Worm (Caenorhabditis elegans) whole organism, L1 larva: ENCODE data around the gene ape-1.

Source experiments
- C04F5.9 ChIP-seq: sonication (generic microtip); optimal IDR thresholded peaks from 2 replicates; lab custom pipeline; 2016; ENCODE audit warnings: missing genetic modification characterization, missing compliant biosample characterization
- C16A3.4 ChIP-seq: fragments of 150-350 bp; optimal IDR thresholded peaks from 2 replicates; lab custom pipeline; 2014; ENCODE audit warnings: missing biosample characterization, missing genetic modification characterization
- Y116A8C.19 ChIP-seq: sonication (generic microtip); optimal IDR thresholded peaks from 2 replicates; lab custom pipeline; 2016; ENCODE audit warnings: missing compliant biosample characterization, missing genetic modification characterization, borderline replicate concordance
- aha-1 ChIP-seq: fragments of 150-350 bp; optimal IDR thresholded peaks from 2 replicates; lab custom pipeline; 2014; ENCODE audit warnings: missing biosample characterization, missing genetic modification characterization
- alr-1 ChIP-seq: fragments of 200-800 bp; sonication (Bioruptor generic); optimal IDR thresholded peaks from 2 replicates; lab custom pipeline; 2018; ENCODE audit warnings: borderline replicate concordance, mild to moderate bottlenecking, missing genetic modification characterization, missing compliant biosample characterization
- aly-2 ChIP-seq: fragments of 150-350 bp; optimal IDR thresholded peaks from 2 replicates; lab custom pipeline; 2014; ENCODE audit warnings: missing biosample characterization, missing genetic modification characterization
- ceh-88 ChIP-seq: fragments of 200-800 bp; sonication (Bioruptor generic); IDR thresholded peaks from 2 replicates; pipeline ENCODE4 v1.3.6; 2022; ENCODE audit warnings: missing genetic modification characterization, missing compliant biosample characterization
- ces-1 ChIP-seq: fragments of 150-350 bp; optimal IDR thresholded peaks from 2 replicates; lab custom pipeline; 2014; ENCODE audit warnings: missing biosample characterization, missing genetic modification reagents, missing genetic modification characterization
- dpl-1 ChIP-seq, 3 experiments: fragments of 150-350 bp in 2 of 3; sonication (generic microtip) in 1 of 3; optimal IDR thresholded peaks; 2 replicates each; lab custom pipeline; 2014 to 2017; ENCODE audit warnings: missing biosample characterization in 3 of 3, missing genetic modification characterization in 3 of 3, missing genetic modification reagents in 3 of 3
- dsc-1 ChIP-seq: sonication (generic microtip); optimal IDR thresholded peaks from 2 replicates; lab custom pipeline; 2016; ENCODE audit warnings: mild to moderate bottlenecking, missing genetic modification characterization, missing compliant biosample characterization
- efl-1 ChIP-seq, 4 experiments: fragments of 150-350 bp; optimal IDR thresholded peaks in 3 of 4; peaks in 1 of 4; 1 replicate in 1 of 4; 2 replicates in 3 of 4; lab custom pipeline; 2014; ENCODE audit warnings: missing biosample characterization in 2 of 4, missing genetic modification characterization in 2 of 4, missing genetic modification reagents in 2 of 4
- efl-3 ChIP-seq: fragments of 200-800 bp; sonication (Bioruptor generic); optimal IDR thresholded peaks from 2 replicates; lab custom pipeline; 2018; ENCODE audit warnings: mild to moderate bottlenecking, missing genetic modification characterization, missing compliant biosample characterization
- egl-13 ChIP-seq: sonication (generic microtip); optimal IDR thresholded peaks from 2 replicates; lab custom pipeline; 2016; ENCODE audit warnings: missing genotype, missing genetic modification reagents, missing genetic modification characterization, missing compliant biosample characterization
- elt-2 ChIP-seq: sonication (generic microtip); optimal IDR thresholded peaks from 2 replicates; lab custom pipeline; 2016; ENCODE audit warnings: missing genetic modification characterization, mild to moderate bottlenecking, inconsistent platforms, missing compliant biosample characterization, missing genetic modification reagents
- fkh-10 ChIP-seq: sonication (generic microtip); optimal IDR thresholded peaks from 2 replicates; lab custom pipeline; 2017; ENCODE audit warnings: missing biosample characterization, missing genetic modification reagents, missing genetic modification characterization
- fkh-8 ChIP-seq: sonication (generic microtip); optimal IDR thresholded peaks from 2 replicates; lab custom pipeline; 2016; ENCODE audit warnings: mild to moderate bottlenecking, missing genetic modification characterization, missing compliant biosample characterization
- grh-1 ChIP-seq: fragments of 200-800 bp; sonication (Bioruptor generic); IDR thresholded peaks from 2 replicates; pipeline ENCODE4 v1.3.6; 2022; ENCODE audit warnings: missing genetic modification reagents, missing genetic modification characterization, missing compliant biosample characterization
- hlh-17 ChIP-seq: fragments of 200-800 bp; sonication (Bioruptor generic); optimal IDR thresholded peaks from 2 replicates; lab custom pipeline; 2018; ENCODE audit warnings: missing genetic modification characterization, mild to moderate bottlenecking, missing compliant biosample characterization, moderate library complexity, borderline replicate concordance
- hlh-4 ChIP-seq: sonication (generic microtip); optimal IDR thresholded peaks from 2 replicates; lab custom pipeline; 2016; ENCODE audit warnings: mild to moderate bottlenecking, missing genetic modification characterization, missing compliant biosample characterization
- hpl-2 ChIP-seq: fragments of 150-350 bp; optimal IDR thresholded peaks from 2 replicates; lab custom pipeline; 2014; ENCODE audit warnings: missing biosample characterization, missing genetic modification reagents, missing genetic modification characterization
- irx-1 ChIP-seq: sonication (generic microtip); optimal IDR thresholded peaks from 2 replicates; lab custom pipeline; 2016; ENCODE audit warnings: missing genetic modification characterization, missing compliant biosample characterization
- isw-1 ChIP-seq: fragments of 200-800 bp; sonication (Bioruptor generic); IDR thresholded peaks from 2 replicates; pipeline ENCODE4 v1.3.6; 2022; ENCODE audit warnings: missing genetic modification characterization, missing compliant biosample characterization
- jun-1 ChIP-seq: fragments of 150-350 bp; optimal IDR thresholded peaks from 2 replicates; lab custom pipeline; 2014; ENCODE audit warnings: missing biosample characterization, missing genetic modification reagents, missing genetic modification characterization
- lin-13 ChIP-seq: fragments of 150-350 bp; optimal IDR thresholded peaks from 2 replicates; lab custom pipeline; 2014; ENCODE audit warnings: missing biosample characterization, missing genetic modification reagents, missing genetic modification characterization
- lin-39 ChIP-seq: fragments of 150-350 bp; optimal IDR thresholded peaks from 2 replicates; lab custom pipeline; 2014; ENCODE audit warnings: missing biosample characterization, missing genetic modification reagents, missing genetic modification characterization
- lir-3 ChIP-seq: sonication (generic microtip); optimal IDR thresholded peaks from 2 replicates; lab custom pipeline; 2016; ENCODE audit warnings: mild to moderate bottlenecking, missing genetic modification characterization, moderate library complexity, missing compliant biosample characterization; ENCODE audit not compliant: poor library complexity
- mab-9 ChIP-seq: fragments of 200-800 bp; sonication (Bioruptor generic); IDR thresholded peaks from 2 replicates; pipeline ENCODE4 v1.3.6; 2022; ENCODE audit warnings: missing genetic modification reagents, missing genetic modification characterization, missing compliant biosample characterization
- mep-1 ChIP-seq: fragments of 150-350 bp; optimal IDR thresholded peaks from 2 replicates; lab custom pipeline; 2014; ENCODE audit warnings: missing biosample characterization, missing genetic modification characterization
- nhr-11 ChIP-seq: fragments of 150-350 bp; optimal IDR thresholded peaks from 2 replicates; lab custom pipeline; 2014; ENCODE audit warnings: missing biosample characterization, missing genetic modification characterization
- nhr-12 ChIP-seq: sonication (generic microtip); optimal IDR thresholded peaks from 2 replicates; lab custom pipeline; 2017; ENCODE audit warnings: missing biosample characterization, missing genetic modification characterization
- nhr-19 ChIP-seq: fragments of 200-800 bp; sonication (Bioruptor generic); conservative IDR thresholded peaks from 2 replicates; pipeline ENCODE4 v1.3.6; 2022; ENCODE audit warnings: missing genetic modification characterization, missing compliant biosample characterization
- nhr-20 ChIP-seq: sonication (generic microtip); optimal IDR thresholded peaks from 2 replicates; lab custom pipeline; 2016; ENCODE audit warnings: mild to moderate bottlenecking, missing genetic modification characterization, missing compliant biosample characterization
- nhr-237 ChIP-seq: fragments of 150-350 bp; optimal IDR thresholded peaks from 2 replicates; lab custom pipeline; 2014; ENCODE audit warnings: missing biosample characterization, missing genetic modification characterization
- nhr-47 ChIP-seq: sonication (generic microtip); optimal IDR thresholded peaks from 2 replicates; lab custom pipeline; 2016; ENCODE audit warnings: mild to moderate bottlenecking, missing genetic modification characterization, moderate library complexity, missing compliant biosample characterization
- nhr-76 ChIP-seq: sonication (generic microtip); optimal IDR thresholded peaks from 2 replicates; lab custom pipeline; 2017; ENCODE audit warnings: missing biosample characterization, missing genetic modification characterization
- nhr-77 ChIP-seq: fragments of 150-350 bp; optimal IDR thresholded peaks from 2 replicates; lab custom pipeline; 2014; ENCODE audit warnings: missing biosample characterization, missing genetic modification characterization
- nhr-84 ChIP-seq: sonication (generic microtip); optimal IDR thresholded peaks from 2 replicates; lab custom pipeline; 2017; ENCODE audit warnings: missing biosample characterization, missing genetic modification characterization
- nhr-85 ChIP-seq: sonication (generic microtip); peaks from one replicate; lab custom pipeline; 2016; ENCODE audit warnings: missing genetic modification characterization, inconsistent platforms, missing compliant biosample characterization
- pag-3 ChIP-seq: sonication (generic microtip); optimal IDR thresholded peaks from 2 replicates; lab custom pipeline; 2017; ENCODE audit warnings: missing genetic modification characterization, mild to moderate bottlenecking, missing compliant biosample characterization, antibody characterized with exemption, borderline replicate concordance; ENCODE audit not compliant: insufficient read depth
- pqm-1 ChIP-seq: sonication (generic microtip); optimal IDR thresholded peaks from 3 replicates; lab custom pipeline; 2017; ENCODE audit warnings: missing biosample characterization, missing genetic modification characterization
- skn-1 ChIP-seq: fragments of 150-350 bp; optimal IDR thresholded peaks from 2 replicates; lab custom pipeline; 2014; ENCODE audit warnings: missing biosample characterization, missing genetic modification characterization
- snpc-4 ChIP-seq: fragments of 150-350 bp; optimal IDR thresholded peaks from 2 replicates; lab custom pipeline; 2014; ENCODE audit warnings: missing biosample characterization, missing genetic modification characterization
- sox-4 ChIP-seq: sonication (generic microtip); optimal IDR thresholded peaks from 2 replicates; lab custom pipeline; 2016; ENCODE audit warnings: missing genetic modification characterization, missing compliant biosample characterization
- sptf-1 ChIP-seq: fragments of 150-350 bp; optimal IDR thresholded peaks from 2 replicates; lab custom pipeline; 2014; ENCODE audit warnings: missing biosample characterization, missing genetic modification characterization
- sup-37 ChIP-seq: fragments of 200-800 bp; sonication (Bioruptor generic); optimal IDR thresholded peaks from 2 replicates; lab custom pipeline; 2018; ENCODE audit warnings: mild to moderate bottlenecking, missing genetic modification characterization, missing compliant biosample characterization
- tbx-2 ChIP-seq: sonication (generic microtip); optimal IDR thresholded peaks from 2 replicates; lab custom pipeline; 2016; ENCODE audit warnings: missing genetic modification characterization, missing compliant biosample characterization
- tlp-1 ChIP-seq: fragments of 150-350 bp; optimal IDR thresholded peaks from 2 replicates; lab custom pipeline; 2014; ENCODE audit warnings: missing biosample characterization, missing genetic modification characterization
- unc-30 ChIP-seq: sonication (generic microtip); optimal IDR thresholded peaks from 2 replicates; lab custom pipeline; 2017; ENCODE audit warnings: missing biosample characterization, missing genetic modification characterization
- vab-15 ChIP-seq: sonication (generic microtip); optimal IDR thresholded peaks from 2 replicates; lab custom pipeline; 2017; ENCODE audit warnings: missing genotype, mild to moderate bottlenecking, missing genetic modification characterization, missing compliant biosample characterization
- xbp-1 ChIP-seq: sonication (generic microtip); optimal IDR thresholded peaks from 2 replicates; lab custom pipeline; 2016; ENCODE audit warnings: missing genetic modification characterization, missing compliant biosample characterization
- zip-4 ChIP-seq: fragments of 200-800 bp; sonication (Bioruptor generic); optimal IDR thresholded peaks from 2 replicates; lab custom pipeline; 2018; ENCODE audit warnings: mild to moderate bottlenecking, missing genetic modification characterization, moderate library complexity, missing compliant biosample characterization
- ztf-11 ChIP-seq, 2 experiments: sonication (generic microtip); optimal IDR thresholded peaks; 2 replicates each; lab custom pipeline; 2016 to 2017; ENCODE audit warnings: missing genetic modification characterization in 2 of 2, missing biosample characterization in 1 of 2, missing compliant biosample characterization in 1 of 2
- ztf-4 ChIP-seq: fragments of 150-350 bp; optimal IDR thresholded peaks from 2 replicates; lab custom pipeline; 2014; ENCODE audit warnings: missing biosample characterization, missing genetic modification characterization

ape-1 gene

DNA sequence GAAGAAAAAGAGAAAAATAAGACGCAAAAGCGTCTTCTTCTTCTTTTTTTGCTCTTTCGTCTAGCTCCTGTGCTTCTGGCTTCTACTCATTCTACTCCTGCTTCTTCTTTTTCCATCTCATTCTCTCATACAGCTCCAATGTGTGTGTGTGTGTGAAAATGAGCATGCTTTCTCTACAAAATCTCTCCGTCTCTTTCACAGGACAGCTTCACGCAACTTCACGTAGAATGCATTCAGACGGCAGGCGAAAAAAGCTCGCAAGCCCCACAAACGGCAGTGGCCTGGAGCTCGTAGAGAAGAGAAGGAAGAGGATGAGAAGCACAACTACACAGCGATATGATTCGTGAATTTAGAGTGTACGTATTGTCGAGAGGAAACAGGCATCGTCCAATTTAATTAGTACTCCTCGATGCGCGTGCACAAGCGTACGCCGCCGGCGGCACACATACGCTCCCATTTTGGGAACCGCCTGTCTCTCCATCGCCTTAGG lies 34.4 kb upstream of the ape-1 start (continued):
- peak; percentile 94 for TF ChIP-seq fkh-10 (GFP tag; lab: Kevin White, UChicago)
- no peak for TF ChIP-seq pag-3 (tag; lab: Kevin White, UChicago)
- no peak for TF ChIP-seq vab-15 (tag; lab: Kevin White, UChicago)
- TF ChIP-seq ztf-11 (tag; optimal IDR thresholded peaks at IDR 0.05; lab: Kevin White, UChicago) = peak in 1 of 2 experiments; percentile 44
- TF ChIP-seq snpc-4 (tag; lab: Kevin White, UChicago) = no peak
- TF ChIP-seq skn-1 (tag; lab: Kevin White, UChicago) = no peak
- TF ChIP-seq nhr-11 (tag; lab: Kevin White, UChicago) = no peak
- no peak for TF ChIP-seq zip-4
- TF ChIP-seq sox-4 = no peak
- TF ChIP-seq nhr-19 = 0 out of 2 replicates have a peak, but pooled peaks have one; percentile 2
- TF ChIP-seq grh-1 (GFP tag; lab: Robert Waterston, UW) = no peak
- TF ChIP-seq aha-1 (tag; lab: Kevin White, UChicago) = no peak
- peak; percentile 39 to 41 for TF ChIP-seq efl-1 (optimal IDR thresholded peaks at IDR 0.05; lab: Kevin White, UChicago)
- TF ChIP-seq efl-1 (GFP tag; optimal IDR thresholded peaks at IDR 0.05 in 1 of 2; lab: Kevin White, UChicago) = peak in 1 of 2 experiments; percentile 17
- TF ChIP-seq jun-1 (tag; lab: Kevin White, UChicago) = no peak
- TF ChIP-seq nhr-84 (tag; lab: Kevin White, UChicago) = no peak
- no peak for TF ChIP-seq ceh-88
- peak; percentile 64 for TF ChIP-seq dsc-1
- peak; percentile 71 for TF ChIP-seq nhr-47 (tag; lab: Kevin White, UChicago)
- TF ChIP-seq isw-1 = peak; percentile 30; the same call in 1 of the 2 replicates
- no peak for TF ChIP-seq nhr-12 (tag; lab: Kevin White, UChicago)
- TF ChIP-seq fkh-8 (tag; lab: Kevin White, UChicago) = peak; percentile 83
- no peak for TF ChIP-seq pqm-1
- peak; percentile 33 for TF ChIP-seq irx-1 (tag; lab: Kevin White, UChicago)
- no peak for TF ChIP-seq Y116A8C.19 (tag; lab: Kevin White, UChicago)
- peak; percentile 46 for TF ChIP-seq tbx-2 (tag; lab: Kevin White, UChicago)
- no peak for TF ChIP-seq nhr-76
- TF ChIP-seq hlh-17 (GFP tag; lab: Kevin White, UChicago) = no peak
- TF ChIP-seq egl-13 (tag; lab: Kevin White, UChicago) = peak; percentile 42
- TF ChIP-seq lin-39 = no peak
- no peak for TF ChIP-seq nhr-20 (tag; lab: Kevin White, UChicago)
- no peak for TF ChIP-seq efl-3 (GFP tag; lab: Kevin White, UChicago)
- TF ChIP-seq ces-1 (GFP tag; lab: Kevin White, UChicago) = peak; percentile 73
- TF ChIP-seq nhr-237 (tag; lab: Kevin White, UChicago) = no peak
- TF ChIP-seq mab-9 (GFP tag; lab: Robert Waterston, UW) = no peak
- TF ChIP-seq nhr-77 (tag; lab: Kevin White, UChicago) = peak; percentile 13
- TF ChIP-seq lin-13 = peak; percentile 10
- TF ChIP-seq mep-1 (tag; lab: Kevin White, UChicago) = no peak
- peak; percentile 12 for TF ChIP-seq ztf-4
- TF ChIP-seq tlp-1 = no peak
- TF ChIP-seq sptf-1 = no peak
- no peak for TF ChIP-seq elt-2
- peak; percentile 26 for TF ChIP-seq xbp-1 (tag; lab: Kevin White, UChicago)
- TF ChIP-seq C04F5.9 (tag; lab: Kevin White, UChicago) = no peak
- no peak for TF ChIP-seq hpl-2
- no peak for TF ChIP-seq hlh-4 (tag; lab: Kevin White, UChicago)
- no peak for TF ChIP-seq alr-1
- TF ChIP-seq C16A3.4 (tag; lab: Kevin White, UChicago) = no peak
- TF ChIP-seq aly-2 (tag; lab: Kevin White, UChicago) = no peak
- TF ChIP-seq dpl-1 (GFP tag; optimal IDR thresholded peaks at IDR 0.05; lab: Kevin White, UChicago) = peak in 1 of 3 experiments; percentile 35
- no peak for TF ChIP-seq unc-30 (tag; lab: Kevin White, UChicago)
- peak; percentile 19 for TF ChIP-seq lir-3
- TF ChIP-seq sup-37 = no peak
- TF ChIP-seq nhr-85 (tag; lab: Kevin White, UChicago) = no peak
